Fruit fly (Drosophila melanogaster): Measurements from ENCODE around the gene CG31301.

Gene CG31301

DNA sequence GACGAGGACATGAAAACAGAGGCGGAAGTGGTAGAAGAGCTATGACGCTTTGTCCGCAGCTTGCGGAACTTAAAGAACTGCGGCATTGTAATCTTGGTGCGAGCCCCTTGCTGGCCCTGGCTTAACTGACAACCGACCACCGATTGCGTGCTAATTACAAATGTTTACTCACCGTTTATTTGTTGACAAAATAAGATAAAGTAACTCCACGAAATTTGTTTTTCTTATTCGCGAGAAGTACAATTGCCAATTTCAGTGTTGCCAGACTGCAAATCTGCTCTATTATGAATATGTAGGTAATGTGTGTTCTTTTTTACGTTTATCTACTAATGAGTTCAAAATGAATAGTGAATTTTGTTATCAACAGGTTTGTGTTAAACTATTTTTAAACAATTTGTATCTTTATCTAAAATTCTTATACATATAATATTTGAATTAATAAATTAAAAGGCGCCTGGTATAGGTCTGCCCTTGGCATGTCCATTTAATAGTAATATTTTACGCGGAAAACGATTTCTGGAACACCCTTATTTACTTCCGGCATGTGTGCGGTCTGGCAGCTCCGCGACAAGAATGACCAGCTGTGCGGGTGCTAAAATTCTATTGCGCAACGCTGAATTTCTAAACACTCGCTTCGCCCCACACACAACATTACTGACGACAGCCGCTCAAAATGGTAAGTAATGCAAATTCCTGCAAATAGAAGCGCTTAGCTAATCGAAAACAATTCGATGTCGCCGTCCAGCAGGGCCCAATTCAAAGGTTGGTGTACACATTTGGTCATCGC lies 10.8 kb downstream of the CG31301 start, which contains the start of the genes Atg4b and Hibch (continued):
- TF ChIP-seq twi (tag; optimal IDR thresholded peaks at IDR 0.05) (peak; percentile 86), Ssrp (tag; optimal IDR thresholded peaks at IDR 0.05) (peak; percentile 85), lilli (GFP tag; optimal IDR thresholded peaks at IDR 0.05) (peak; percentile 74), ewg (GFP tag; optimal IDR thresholded peaks at IDR 0.05) (peak; percentile 98), CG11085 (GFP tag; IDR thresholded peaks at IDR 0.05) (peak; percentile 82), dpn (GFP tag; optimal IDR thresholded peaks at IDR 0.05) (peak in 1 of 2 experiments; percentile 75), zen2 (GFP tag; IDR thresholded peaks at IDR 0.05; ENCODE audit: partially characterized antibody) (no peak), tna (GFP tag; IDR thresholded peaks at IDR 0.05; ENCODE audit: partially characterized antibody) (no peak), CG18599 (GFP tag; optimal IDR thresholded peaks at IDR 0.05) (peak; percentile 91), CG4730 (GFP tag; IDR thresholded peaks at IDR 0.05) (peak; percentile 74), zfh1 (GFP tag; IDR thresholded peaks at IDR 0.05) (peak; percentile 62; the same call in 2 of the 3 replicates), CG7987 (GFP tag; optimal IDR thresholded peaks at IDR 0.05) (peak; percentile 55), croc (GFP tag; conservative IDR thresholded peaks at IDR 0.05) (peak; percentile 69; the same call in 2 of the 3 replicates), Gsc (GFP tag; IDR thresholded peaks at IDR 0.05) (0 out of 2 replicates have a peak, but pooled peaks have one; percentile 41), CG2129 (GFP tag; IDR thresholded peaks at IDR 0.05; ENCODE audit: partially characterized antibody) (no peak), slbo (GFP tag; IDR thresholded peaks at IDR 0.05) (peak; percentile 91), fd96Cb (tag; optimal IDR thresholded peaks at IDR 0.05) (peak; percentile 82), scrt (GFP tag; optimal IDR thresholded peaks at IDR 0.05) (peak; percentile 78), CG8359 (GFP tag; optimal IDR thresholded peaks at IDR 0.05; ENCODE audit: borderline replicate concordance) (peak; percentile 52), CG30403 (GFP tag; optimal IDR thresholded peaks at IDR 0.05) (peak; percentile 91), Camta (GFP tag; optimal IDR thresholded peaks at IDR 0.05) (no peak), vnd (GFP tag; IDR thresholded peaks at IDR 0.05; ENCODE audit: partially characterized antibody) (no peak), CG12299 (tag; optimal IDR thresholded peaks at IDR 0.05) (peak; percentile 79), CG2889 (GFP tag; IDR thresholded peaks at IDR 0.05) (peak; percentile 60; the same call in 1 of the 3 replicates), salm (tag; optimal IDR thresholded peaks at IDR 0.05) (peak; percentile 64), dimm (GFP tag; IDR thresholded peaks at IDR 0.05) (0 out of 2 replicates have a peak, but pooled peaks have one; percentile 30), CG13424 (tag; optimal IDR thresholded peaks at IDR 0.05) (peak; percentile 91), Spps (tag; optimal IDR thresholded peaks at IDR 0.05) (peak; percentile 65), hb (GFP tag; IDR thresholded peaks at IDR 0.05; ENCODE audit: partially characterized antibody) (no peak), CG10209 (GFP tag; optimal IDR thresholded peaks at IDR 0.05) (peak; percentile 85), CG6854 (GFP tag; optimal IDR thresholded peaks at IDR 0.05) (peak; percentile 36), Lpt (GFP tag; optimal IDR thresholded peaks at IDR 0.05) (no peak), sc (optimal IDR thresholded peaks at IDR 0.05) (no peak), sc (GFP tag; optimal IDR thresholded peaks at IDR 0.05) (no peak), rib (GFP tag; IDR thresholded peaks at IDR 0.05) (peak; percentile 86), ase (GFP tag; IDR thresholded peaks at IDR 0.05) (peak; percentile 66; the same call in 2 of the 3 replicates), Lhr (GFP tag; optimal IDR thresholded peaks at IDR 0.05) (peak; percentile 43), tx (GFP tag; optimal IDR thresholded peaks at IDR 0.05) (peak; percentile 23), slou (GFP tag; optimal IDR thresholded peaks at IDR 0.05) (peak; percentile 79), CG12659 (GFP tag; optimal IDR thresholded peaks at IDR 0.05) (peak; percentile 94), pan (optimal IDR thresholded peaks at IDR 0.05) (no peak), pan (GFP tag; optimal IDR thresholded peaks at IDR 0.05 in 1 of 2, IDR thresholded peaks at IDR 0.05 in 1 of 2) (peak in 1 of 2 experiments; percentile 83), ssp (GFP tag; IDR thresholded peaks at IDR 0.05) (peak; percentile 75), knrl (GFP tag; IDR thresholded peaks at IDR 0.05; ENCODE audit: partially characterized antibody) (0 out of 3 replicates have a peak, but pooled peaks have one; percentile 20), NK7.1 (GFP tag; optimal IDR thresholded peaks at IDR 0.05) (no peak), Sry-β (GFP tag; optimal IDR thresholded peaks at IDR 0.05) (peak; percentile 48), klu (GFP tag; IDR thresholded peaks at IDR 0.05) (peak; percentile 87), Ets65A (GFP tag) (peak; percentile 89)
